Fruit fly (Drosophila melanogaster) whole organism, embryonic: ENCODE data around the gene Dhc36C.

Experiments used
- Asciz ChIP-seq: fragments of 200-800 bp; sonication (Bioruptor generic); optimal IDR thresholded peaks from 2 replicates; lab custom pipeline; 2017; ENCODE audit warnings: missing biosample characterization, mild to moderate bottlenecking, missing genetic modification characterization, missing genetic modification reagents
- Awh ChIP-seq: fragments of 200-800 bp; sonication (Bioruptor generic); IDR thresholded peaks from 2 replicates; pipeline ENCODE4, ENCODE4 v1.3.6; 2022; ENCODE audit warnings: missing biosample characterization, missing genetic modification characterization
- CG10431 ChIP-seq: fragments of 200-800 bp; sonication (Bioruptor generic); optimal IDR thresholded peaks from 3 replicates; lab custom pipeline; 2018; ENCODE audit warnings: missing biosample characterization, mild to moderate bottlenecking, missing genetic modification characterization
- CG11560 ChIP-seq: fragments of 200-800 bp; sonication (Bioruptor generic); IDR thresholded peaks from 3 replicates; pipeline ENCODE4 v1.3.6; 2022; ENCODE audit warnings: missing biosample characterization, missing genetic modification characterization
- CG12104 ChIP-seq: fragments of 200-800 bp; sonication (Bioruptor generic); optimal IDR thresholded peaks from 3 replicates; lab custom pipeline; 2016; ENCODE audit warnings: missing biosample characterization, missing genetic modification characterization
- CG14667 ChIP-seq: fragments of 200-800 bp; sonication (Bioruptor generic); IDR thresholded peaks from 2 replicates; pipeline ENCODE4 v1.3.6; 2022; ENCODE audit warnings: missing biosample characterization, missing genetic modification characterization
- CG14710 ChIP-seq: fragments of 200-800 bp; sonication (Bioruptor generic); optimal IDR thresholded peaks from 3 replicates; lab custom pipeline; 2019; ENCODE audit warnings: missing biosample characterization, mild to moderate bottlenecking, missing genetic modification characterization, moderate library complexity
- CG1603 ChIP-seq: fragments of 200-800 bp; sonication (Bioruptor generic); optimal IDR thresholded peaks from 2 replicates; lab custom pipeline; 2019; ENCODE audit warnings: missing biosample characterization, mild to moderate bottlenecking, missing genetic modification characterization, moderate library complexity
- CG16779 ChIP-seq: fragments of 200-800 bp; sonication (Bioruptor generic); IDR thresholded peaks from 2 replicates; pipeline ENCODE4 v1.3.6; 2022; ENCODE audit warnings: missing biosample characterization, missing genetic modification characterization
- CG18262 ChIP-seq: fragments of 200-800 bp; optimal IDR thresholded peaks from 3 replicates; lab custom pipeline; 2019; ENCODE audit warnings: missing biosample characterization, mild to moderate bottlenecking, missing genetic modification characterization, moderate library complexity
- CG18764 ChIP-seq: fragments of 200-800 bp; sonication (Bioruptor generic); optimal IDR thresholded peaks from 3 replicates; lab custom pipeline; 2016; ENCODE audit warnings: missing biosample characterization, missing genetic modification characterization
- CG2199 ChIP-seq: fragments of 200-800 bp; sonication (Bioruptor generic); IDR thresholded peaks from 3 replicates; pipeline ENCODE4 v1.3.6; 2022; ENCODE audit warnings: missing biosample characterization, missing genetic modification characterization
- CG2875 ChIP-seq: fragments of 200-800 bp; sonication (Bioruptor generic); optimal IDR thresholded peaks from 2 replicates; lab custom pipeline; 2017; ENCODE audit warnings: missing biosample characterization, mild to moderate bottlenecking, missing genetic modification characterization, missing genetic modification reagents
- CG32772 ChIP-seq: fragments of 200-800 bp; sonication (Bioruptor generic); IDR thresholded peaks from 2 replicates; pipeline ENCODE4 v1.3.6; 2022; ENCODE audit warnings: missing biosample characterization, missing genetic modification characterization
- CG4617 ChIP-seq: fragments of 200-800 bp; sonication (Bioruptor generic); optimal IDR thresholded peaks from 3 replicates; lab custom pipeline; 2016; ENCODE audit warnings: missing biosample characterization, missing genetic modification characterization, borderline replicate concordance
- CG8281 ChIP-seq: fragments of 200-800 bp; sonication (Bioruptor generic); optimal IDR thresholded peaks from 2 replicates; lab custom pipeline; 2018; ENCODE audit warnings: missing biosample characterization, mild to moderate bottlenecking, missing genetic modification characterization, moderate library complexity
- CG8478 ChIP-seq: fragments of >200 bp; optimal IDR thresholded peaks from 2 replicates; lab custom pipeline; 2018
- CG9727 ChIP-seq: fragments of 200-800 bp; sonication (Bioruptor generic); optimal IDR thresholded peaks from 3 replicates; lab custom pipeline; 2017; ENCODE audit warnings: missing biosample characterization, mild to moderate bottlenecking, missing genetic modification characterization
- CG9932 ChIP-seq: fragments of 200-800 bp; sonication (Bioruptor generic); IDR thresholded peaks from 2 replicates; pipeline ENCODE4 v1.3.6; 2022; ENCODE audit warnings: missing biosample characterization, missing genetic modification characterization
- D19B ChIP-seq: fragments of 200-800 bp; sonication (Bioruptor generic); optimal IDR thresholded peaks from 2 replicates; lab custom pipeline; 2017; ENCODE audit warnings: missing biosample characterization, mild to moderate bottlenecking, missing genetic modification characterization
- Hmx ChIP-seq: fragments of 200-800 bp; sonication (Bioruptor generic); optimal IDR thresholded peaks from 2 replicates; lab custom pipeline; 2016; ENCODE audit warnings: missing biosample characterization, missing genetic modification characterization
- Hr39 ChIP-seq: fragments of >200 bp; optimal IDR thresholded peaks from 2 replicates; lab custom pipeline; 2017
- Hr78 ChIP-seq, 2 experiments: fragments of 200-800 bp in 1 of 2; fragments of >200 bp in 1 of 2; sonication (Bioruptor generic) in 1 of 2; optimal IDR thresholded peaks; 2 replicates each; lab custom pipeline; 2017 to 2019; ENCODE audit warnings: missing biosample characterization in 2 of 2, missing genetic modification characterization in 2 of 2, mild to moderate bottlenecking in 1 of 2, moderate library complexity in 1 of 2
- Kr ChIP-seq: fragments of 200-800 bp; sonication (Bioruptor generic); optimal IDR thresholded peaks from 2 replicates; lab custom pipeline; 2017; ENCODE audit warnings: missing biosample characterization, mild to moderate bottlenecking, missing genetic modification characterization
- Med ChIP-seq: fragments of 200-800 bp; sonication (Bioruptor generic); peaks from one replicate; lab custom pipeline; 2016; ENCODE audit warnings: missing biosample characterization, missing genetic modification characterization, mild to moderate bottlenecking, inconsistent platforms, moderate library complexity
- Optix ChIP-seq: fragments of 200-800 bp; sonication (Bioruptor generic); IDR thresholded peaks from 3 replicates; pipeline ENCODE4 v1.3.6; 2022; ENCODE audit warnings: missing biosample characterization, missing genetic modification characterization
- Poxn ChIP-seq: fragments of 200-800 bp; sonication (Bioruptor generic); IDR thresholded peaks from 2 replicates; pipeline ENCODE4 v1.3.6; 2022; ENCODE audit warnings: missing biosample characterization, missing genetic modification characterization
- Rfx ChIP-seq: fragments of 200-800 bp; sonication (Bioruptor generic); IDR thresholded peaks from 2 replicates; pipeline ENCODE4 v1.3.6; 2022; ENCODE audit warnings: missing biosample characterization, missing genetic modification characterization
- Scr ChIP-seq: fragments of 200-800 bp; sonication (Bioruptor generic); IDR thresholded peaks from 2 replicates; pipeline ENCODE4 v1.3.6; 2022; ENCODE audit warnings: missing biosample characterization, missing genetic modification characterization; ENCODE audit not compliant: partially characterized antibody
- Sin3A ChIP-seq: fragments of >200 bp; optimal IDR thresholded peaks from 2 replicates; lab custom pipeline; 2018
- Ssrp ChIP-seq: fragments of 200-800 bp; sonication (Bioruptor generic); optimal IDR thresholded peaks from 2 replicates; lab custom pipeline; 2018; ENCODE audit warnings: missing biosample characterization, mild to moderate bottlenecking, missing genetic modification characterization, moderate library complexity
- Xbp1 ChIP-seq: fragments of 200-800 bp; sonication (Bioruptor generic); optimal IDR thresholded peaks from 3 replicates; lab custom pipeline; 2016; ENCODE audit warnings: missing biosample characterization, mild to moderate bottlenecking, missing genetic modification characterization
- YL-1 ChIP-seq: fragments of 200-800 bp; sonication (Bioruptor generic); optimal IDR thresholded peaks from 3 replicates; lab custom pipeline; 2017; ENCODE audit warnings: missing biosample characterization, mild to moderate bottlenecking, missing genetic modification characterization
- abd-A ChIP-seq: fragments of 200-800 bp; sonication (Bioruptor generic); optimal IDR thresholded peaks from 3 replicates; lab custom pipeline; 2019; ENCODE audit warnings: missing biosample characterization, mild to moderate bottlenecking, missing genetic modification characterization, moderate library complexity
- amos ChIP-seq: fragments of 200-800 bp; sonication (Bioruptor generic); IDR thresholded peaks from 2 replicates; pipeline ENCODE4 v1.3.6; 2022; ENCODE audit warnings: missing biosample characterization, missing genetic modification characterization; ENCODE audit not compliant: partially characterized antibody
- caup ChIP-seq: fragments of 200-800 bp; sonication (Bioruptor generic); optimal IDR thresholded peaks from 3 replicates; lab custom pipeline; 2017; ENCODE audit warnings: missing biosample characterization, mild to moderate bottlenecking, missing genetic modification characterization, moderate library complexity; ENCODE audit not compliant: severe bottlenecking
- cg ChIP-seq: fragments of 200-800 bp; sonication (Bioruptor generic); optimal IDR thresholded peaks from 3 replicates; lab custom pipeline; 2019; ENCODE audit warnings: missing biosample characterization, mild to moderate bottlenecking, missing genetic modification characterization, moderate library complexity
- fd3F ChIP-seq: fragments of 200-800 bp; sonication (Bioruptor generic); optimal IDR thresholded peaks from 2 replicates; lab custom pipeline; 2018; ENCODE audit warnings: missing biosample characterization, mild to moderate bottlenecking, missing genetic modification characterization, moderate library complexity
- gcm2 ChIP-seq: fragments of 200-800 bp; sonication (Bioruptor generic); optimal IDR thresholded peaks from 2 replicates; lab custom pipeline; 2016; ENCODE audit warnings: missing biosample characterization, missing genetic modification characterization
- grn ChIP-seq: fragments of 200-800 bp; sonication (Bioruptor generic); optimal IDR thresholded peaks from 3 replicates; lab custom pipeline; 2017; ENCODE audit warnings: missing biosample characterization, missing genetic modification characterization
- gsb-n ChIP-seq: fragments of 200-800 bp; sonication (Bioruptor generic); optimal IDR thresholded peaks from 3 replicates; lab custom pipeline; 2018; ENCODE audit warnings: missing biosample characterization, mild to moderate bottlenecking, missing genetic modification characterization
- h ChIP-seq: fragments of >200 bp; optimal IDR thresholded peaks from 2 replicates; lab custom pipeline; 2017
- hb ChIP-seq: fragments of 200-800 bp; sonication (Bioruptor generic); IDR thresholded peaks from 3 replicates; pipeline ENCODE4 v1.3.6; 2022; ENCODE audit warnings: missing biosample characterization, missing genetic modification characterization; ENCODE audit not compliant: partially characterized antibody
- inv ChIP-seq: fragments of 200-800 bp; sonication (Bioruptor generic); IDR thresholded peaks from 2 replicates; pipeline ENCODE4 v1.3.6; 2022; ENCODE audit warnings: missing biosample characterization, missing genetic modification characterization; ENCODE audit not compliant: partially characterized antibody
- ken ChIP-seq: fragments of 200-800 bp; sonication (Bioruptor generic); IDR thresholded peaks from 3 replicates; pipeline ENCODE4 v1.3.6; 2022; ENCODE audit warnings: missing biosample characterization, missing genetic modification characterization
- kni ChIP-seq: fragments of 200-800 bp; sonication (Bioruptor generic); optimal IDR thresholded peaks from 3 replicates; lab custom pipeline; 2017; ENCODE audit warnings: mild to moderate bottlenecking, missing biosample characterization, missing genetic modification reagents, missing genetic modification characterization
- oc ChIP-seq: fragments of 200-800 bp; sonication (Bioruptor generic); optimal IDR thresholded peaks from 2 replicates; lab custom pipeline; 2018; ENCODE audit warnings: missing biosample characterization, mild to moderate bottlenecking, missing genetic modification characterization, moderate library complexity
- prd ChIP-seq, 3 experiments: fragments of >200 bp in 2 of 3; fragments of 200-800 bp in 1 of 3; sonication (Bioruptor generic) in 1 of 3; optimal IDR thresholded peaks in 2 of 3; IDR thresholded peaks in 1 of 3; 2 replicates in 2 of 3; 3 replicates in 1 of 3; pipeline versions ENCODE4 v1.3.6 to Lab custom; 2017 to 2022; ENCODE audit warnings: missing biosample characterization in 1 of 3, missing genetic modification characterization in 1 of 3
- pum ChIP-seq: fragments of 200-800 bp; sonication (Bioruptor generic); optimal IDR thresholded peaks from 2 replicates; lab custom pipeline; 2016; ENCODE audit warnings: missing biosample characterization, missing genetic modification characterization
- row ChIP-seq: fragments of 200-800 bp; sonication (Bioruptor generic); IDR thresholded peaks from 3 replicates; pipeline ENCODE4 v1.3.6; 2022; ENCODE audit warnings: missing biosample characterization, missing genetic modification characterization
- vvl ChIP-seq: fragments of 200-800 bp; sonication (Bioruptor generic); IDR thresholded peaks from 2 replicates; pipeline ENCODE4 v1.3.6; 2022; ENCODE audit warnings: missing biosample characterization, missing genetic modification characterization
- zen ChIP-seq: fragments of 200-800 bp; sonication (Bioruptor generic); optimal IDR thresholded peaks from 3 replicates; lab custom pipeline; 2018; ENCODE audit warnings: missing biosample characterization, mild to moderate bottlenecking, missing genetic modification characterization, moderate library complexity

The Dhc36C gene

DNA sequence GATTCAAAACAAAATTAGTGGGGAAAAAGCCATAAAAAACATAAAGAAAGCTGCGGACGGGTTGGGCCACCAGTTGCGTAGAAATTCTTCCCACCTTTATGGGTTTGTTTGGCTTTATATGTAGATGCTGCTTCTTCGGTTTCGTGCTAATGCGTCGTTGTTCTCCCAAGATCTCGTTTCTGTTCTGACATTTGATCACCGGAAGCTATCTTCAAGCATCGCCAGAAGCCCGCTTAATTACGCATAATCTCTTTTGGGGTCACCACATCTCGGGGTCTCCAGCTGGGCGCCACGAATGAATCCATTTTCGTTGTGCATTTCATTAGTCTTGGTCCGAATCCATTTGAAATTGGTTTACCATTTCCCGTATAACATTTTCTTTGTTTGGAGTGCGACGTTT is 5.4 kb upstream of the Dhc36C start:
- TF ChIP-seq Hmx (GFP tag; lab: Kevin White, UChicago) (no peak), CG9727 (no peak), row (GFP tag; lab: Robert Waterston, UW) (no peak), Poxn (no peak), gsb-n (tag; lab: Kevin White, UChicago) (peak; percentile 48), kni (peak; percentile 50), zen (tag; lab: Kevin White, UChicago) (no peak), Sin3A (lab: Kevin White, UChicago) (no peak), CG32772 (no peak), CG11560 (no peak), amos (no peak), grn (peak; percentile 37), CG14667 (GFP tag; lab: Robert Waterston, UW) (no peak), Hr78 (GFP tag; optimal IDR thresholded peaks at IDR 0.05; lab: Kevin White, UChicago) (peak in 1 of 2 experiments; percentile 56), hb (GFP tag; lab: Robert Waterston, UW) (no peak), CG8478 (lab: Kevin White, UChicago) (no peak), Optix (no peak), Asciz (GFP tag; lab: Kevin White, UChicago) (no peak), abd-A (peak; percentile 82), CG18764 (no peak), Scr (no peak), Xbp1 (GFP tag; lab: Kevin White, UChicago) (no peak), caup (GFP tag; lab: Kevin White, UChicago) (no peak), vvl (no peak), Awh (GFP tag; lab: Robert Waterston, UW) (peak; percentile 44; the same call in 1 of the 2 replicates), Kr (GFP tag; lab: Kevin White, UChicago) (no peak), CG8281 (tag; lab: Kevin White, UChicago) (no peak), Med (GFP tag; lab: Kevin White, UChicago) (no peak), Hr39 (lab: Kevin White, UChicago) (no peak), oc (tag; lab: Kevin White, UChicago) (peak; percentile 64), pum (GFP tag; lab: Kevin White, UChicago) (no peak), Ssrp (tag; lab: Kevin White, UChicago) (no peak), YL-1 (GFP tag; lab: Kevin White, UChicago) (no peak), CG2875 (GFP tag; lab: Kevin White, UChicago) (no peak), gcm2 (no peak), inv (GFP tag; lab: Robert Waterston, UW) (no peak), CG2199 (GFP tag; lab: Robert Waterston, UW) (0 out of 3 replicates have a peak, but pooled peaks have one; percentile 29), h (no peak), CG4617 (GFP tag; lab: Kevin White, UChicago) (no peak), CG9932 (no peak), Rfx (GFP tag; lab: Robert Waterston, UW) (no peak), CG16779 (GFP tag; lab: Robert Waterston, UW) (no peak)

DNA sequence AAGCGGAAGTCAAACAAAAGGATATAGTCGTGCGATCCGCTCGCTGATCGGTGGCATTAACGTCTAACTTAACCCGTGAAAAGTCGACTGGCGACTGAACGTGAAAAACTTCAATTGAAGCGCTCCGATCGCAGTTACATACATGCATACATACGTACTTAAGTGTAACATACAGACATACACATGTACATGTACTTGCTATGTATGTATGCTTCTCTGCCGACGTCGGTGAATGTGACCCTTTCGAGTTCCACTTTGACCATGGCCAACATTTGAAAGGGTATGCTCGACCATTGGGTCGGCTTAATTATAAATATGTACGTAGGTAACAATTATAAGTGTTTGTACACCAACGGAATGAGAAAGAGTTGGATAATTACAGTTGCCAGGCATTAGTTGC is 4.1 kb upstream of the Dhc36C start, which contains the start of gene qua:
Gene qua, minus strand, starts transcription at position 101 of the 400 bp plus-strand sequence.
- TF ChIP-seq fd3F (GFP tag; lab: Kevin White, UChicago) (no peak), CG12104 (GFP tag; lab: Kevin White, UChicago) (no peak), CG14710 (tag; lab: Kevin White, UChicago) (peak; percentile 3), zen (tag; lab: Kevin White, UChicago) (peak; percentile 10), Hr78 (GFP tag; optimal IDR thresholded peaks at IDR 0.05; lab: Kevin White, UChicago) (peak in 1 of 2 experiments; percentile 74), row (GFP tag; lab: Robert Waterston, UW) (0 out of 3 replicates have a peak, but pooled peaks have one; percentile 20), ken (GFP tag; lab: Robert Waterston, UW) (no peak), prd (optimal IDR thresholded peaks at IDR 0.05; lab: Kevin White, UChicago) (no peak), prd (GFP tag; IDR thresholded peaks at IDR 0.05; lab: Robert Waterston, UW) (peak; percentile 4; the same call in 1 of the 3 replicates), CG10431 (GFP tag; lab: Kevin White, UChicago) (peak; percentile 31), CG1603 (tag; lab: Kevin White, UChicago) (peak; percentile 5), cg (GFP tag; lab: Kevin White, UChicago) (peak; percentile 43), Med (GFP tag; lab: Kevin White, UChicago) (peak; percentile 16), D19B (GFP tag; lab: Kevin White, UChicago) (peak; percentile 33), CG18262 (tag; lab: Kevin White, UChicago) (peak; percentile 30)
- TF ChIP-seq, all 482 proteins: peak for 11
